Worm (Caenorhabditis elegans) whole organism, L4 larva: ENCODE results near the gene ave-1.

ENCODE experiments used
- F10B5.3 ChIP-seq: sonication (generic microtip); optimal IDR thresholded peaks from 2 replicates; lab custom pipeline; 2016; ENCODE audit warnings: mild to moderate bottlenecking, missing genetic modification characterization, missing compliant biosample characterization
- ama-1 ChIP-seq: fragments of 150-350 bp; optimal IDR thresholded peaks from 2 replicates; lab custom pipeline; 2014; ENCODE audit warnings: inconsistent platforms, mixed read lengths
- attf-4 ChIP-seq: sonication (generic microtip); optimal IDR thresholded peaks from 3 replicates; lab custom pipeline; 2017; ENCODE audit warnings: missing biosample characterization, missing genetic modification characterization
- dpl-1 ChIP-seq: fragments of 150-350 bp; optimal IDR thresholded peaks from 2 replicates; lab custom pipeline; 2014; ENCODE audit warnings: missing biosample characterization, missing genetic modification reagents, missing genetic modification characterization
- fkh-10 ChIP-seq: fragments of 150-350 bp; optimal IDR thresholded peaks from 2 replicates; lab custom pipeline; 2014; ENCODE audit warnings: missing biosample characterization, missing genetic modification reagents, missing genetic modification characterization
- jun-1 ChIP-seq: fragments of 150-350 bp; optimal IDR thresholded peaks from 2 replicates; lab custom pipeline; 2014; ENCODE audit warnings: missing biosample characterization, missing genetic modification reagents, missing genetic modification characterization
- lin-15B ChIP-seq: fragments of 150-350 bp; sonication (generic microtip); optimal IDR thresholded peaks from 3 replicates; lab custom pipeline; 2014; ENCODE audit warnings: missing biosample characterization, missing genetic modification characterization
- lsy-2 ChIP-seq, 2 experiments: fragments of 150-350 bp in 1 of 2; sonication (generic microtip) in 1 of 2; optimal IDR thresholded peaks; 2 replicates each; lab custom pipeline; 2014 to 2017; ENCODE audit warnings: missing biosample characterization in 2 of 2, missing genetic modification characterization in 2 of 2
- madf-9 ChIP-seq: fragments of 200-800 bp; sonication (Bioruptor generic); conservative IDR thresholded peaks from 2 replicates; pipeline ENCODE4 v1.3.6; 2022; ENCODE audit warnings: missing genetic modification reagents, missing genetic modification characterization, missing compliant biosample characterization
- mep-1 ChIP-seq: fragments of 150-350 bp; sonication (generic microtip); optimal IDR thresholded peaks from 3 replicates; lab custom pipeline; 2014; ENCODE audit warnings: missing biosample characterization, missing genetic modification characterization
- skn-1 ChIP-seq: fragments of 150-350 bp; optimal IDR thresholded peaks from 2 replicates; lab custom pipeline; 2014; ENCODE audit warnings: missing biosample characterization, missing genetic modification characterization
- unc-130 ChIP-seq: sonication (generic microtip); optimal IDR thresholded peaks from 2 replicates; lab custom pipeline; 2016; ENCODE audit warnings: missing genetic modification reagents, missing genetic modification characterization, missing compliant biosample characterization
- zfp-3 ChIP-seq: fragments of 200-800 bp; sonication (Bioruptor generic); conservative IDR thresholded peaks from 2 replicates; pipeline ENCODE4 v1.3.6; 2022; ENCODE audit warnings: missing genetic modification reagents, missing genetic modification characterization, missing compliant biosample characterization

DNA sequence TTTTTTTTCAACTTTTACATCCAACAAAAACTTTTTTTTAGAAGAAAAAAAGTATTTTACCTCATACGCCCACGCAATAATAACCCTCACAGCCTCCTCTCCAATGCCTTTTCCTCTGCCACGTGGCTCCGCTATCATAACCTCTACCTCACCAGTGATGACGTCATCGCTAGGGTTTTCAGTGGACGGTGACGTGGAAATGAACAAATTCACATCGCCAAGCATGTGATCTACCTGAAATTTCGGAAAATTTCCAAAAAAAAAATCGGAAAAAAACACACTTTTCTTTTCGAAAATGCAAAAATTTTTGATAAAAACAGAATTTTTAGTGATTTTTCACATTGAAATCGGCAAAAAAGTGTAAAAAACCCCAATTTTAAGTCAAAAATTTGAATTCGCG, 43.6 kb upstream of the ave-1 start:
- TF ChIP-seq zfp-3 (GFP tag; lab: Robert Waterston, UW), result no peak
- no peak for TF ChIP-seq skn-1 (tag; lab: Kevin White, UChicago)
- no peak for TF ChIP-seq lin-15B
- TF ChIP-seq fkh-10 (GFP tag; lab: Kevin White, UChicago), result no peak
- no peak for TF ChIP-seq ama-1 (lab: Kevin White, UChicago)
- TF ChIP-seq jun-1 (tag; lab: Kevin White, UChicago), result no peak
- TF ChIP-seq F10B5.3 (tag; lab: Kevin White, UChicago), result no peak
- no peak for TF ChIP-seq mep-1
- no peak for TF ChIP-seq lsy-2 (tag; optimal IDR thresholded peaks at IDR 0.05; lab: Kevin White, UChicago)
- TF ChIP-seq attf-4 (tag; lab: Kevin White, UChicago), result no peak
- no peak for TF ChIP-seq madf-9
- no peak for TF ChIP-seq dpl-1
- TF ChIP-seq unc-130 (GFP tag; lab: Kevin White, UChicago), result no peak
